Worm (Caenorhabditis elegans) whole organism, L4/young adult: Measurements from ENCODE around the gene hum-5.

ENCODE experiments used
- W03F9.2 ChIP-seq: fragments of 150-350 bp; optimal IDR thresholded peaks from 2 replicates; lab custom pipeline; 2014; ENCODE audit warnings: missing biosample characterization, missing genetic modification characterization
- him-1 ChIP-seq: sonication (generic microtip); optimal IDR thresholded peaks from 2 replicates; lab custom pipeline; 2016; ENCODE audit warnings: missing genotype, missing genetic modification reagents, missing genetic modification characterization, missing compliant biosample characterization

- no peak for TF ChIP-seq W03F9.2 (tag; lab: Kevin White, UChicago)
- TF ChIP-seq him-1 (tag; lab: Kevin White, UChicago), result peak; percentile 79
Observed at ce11 chrIII:4018095-4018498, 18.5 kb downstream of the hum-5 start.
